Worm (Caenorhabditis elegans) whole organism, L4 larva: ENCODE measurements around the gene poml-1.
A peak's percentile ranks its signal among the peaks of the same experiment; 100 is the strongest.

Experiments used
- D1046.2 ChIP-seq: fragments of 200-800 bp; sonication (Bioruptor generic); IDR thresholded peaks from 2 replicates; pipeline ENCODE4 v1.3.6; 2022; ENCODE audit warnings: missing genetic modification characterization, missing compliant biosample characterization
- F44E2.7 ChIP-seq: fragments of 200-800 bp; sonication (Bioruptor generic); IDR thresholded peaks from 2 replicates; pipeline ENCODE4 v2.1.2; 2022; ENCODE audit warnings: missing genetic modification characterization, missing compliant biosample characterization
- F49E8.2 ChIP-seq: sonication (generic microtip); optimal IDR thresholded peaks from 2 replicates; lab custom pipeline; 2016; ENCODE audit warnings: missing compliant biosample characterization, mild to moderate bottlenecking, missing genetic modification characterization, borderline replicate concordance
- R02D3.7 ChIP-seq: fragments of 150-350 bp; sonication (generic microtip); optimal IDR thresholded peaks from 3 replicates; lab custom pipeline; 2014; ENCODE audit warnings: missing biosample characterization, missing genetic modification characterization
- T20F7.1 ChIP-seq: fragments of 200-800 bp; sonication (Bioruptor generic); optimal IDR thresholded peaks from 2 replicates; lab custom pipeline; 2018; ENCODE audit warnings: mild to moderate bottlenecking, missing genetic modification characterization, missing compliant biosample characterization
- T26A8.4 ChIP-seq: fragments of 200-800 bp; sonication (Bioruptor generic); IDR thresholded peaks from 2 replicates; pipeline ENCODE4 v1.3.6; 2022; ENCODE audit warnings: missing genetic modification characterization, missing compliant biosample characterization
- Y105C5A.15 ChIP-seq: fragments of 200-800 bp; sonication (Bioruptor generic); IDR thresholded peaks from 2 replicates; pipeline ENCODE4 v1.3.6; 2022; ENCODE audit warnings: missing genetic modification characterization, missing compliant biosample characterization
- Y48G9A.11 ChIP-seq: fragments of 200-800 bp; sonication (Bioruptor generic); IDR thresholded peaks from 2 replicates; pipeline ENCODE4 v1.3.6; 2022; ENCODE audit warnings: missing genetic modification reagents, missing genetic modification characterization, missing compliant biosample characterization
- Y5F2A.4 ChIP-seq: fragments of 200-800 bp; sonication (Bioruptor generic); optimal IDR thresholded peaks from 2 replicates; lab custom pipeline; 2018; ENCODE audit warnings: mild to moderate bottlenecking, missing genetic modification characterization, missing compliant biosample characterization
- Y75B8A.6 ChIP-seq: fragments of 200-800 bp; sonication (Bioruptor generic); IDR thresholded peaks from 2 replicates; pipeline ENCODE4 v1.3.6; 2022; ENCODE audit warnings: missing genetic modification reagents, missing genetic modification characterization, missing compliant biosample characterization
- ama-1 ChIP-seq: fragments of 150-350 bp; optimal IDR thresholded peaks from 2 replicates; lab custom pipeline; 2014; ENCODE audit warnings: inconsistent platforms, mixed read lengths
- ceh-20 ChIP-seq: fragments of 200-800 bp; sonication (Bioruptor generic); IDR thresholded peaks from 2 replicates; pipeline ENCODE4 v1.3.6; 2022; ENCODE audit warnings: missing genetic modification reagents, missing genetic modification characterization, missing compliant biosample characterization
- ceh-28 ChIP-seq: fragments of 150-350 bp; optimal IDR thresholded peaks from 2 replicates; lab custom pipeline; 2014; ENCODE audit warnings: missing biosample characterization, missing genetic modification reagents, missing genetic modification characterization
- ceh-32 ChIP-seq: sonication (generic microtip); optimal IDR thresholded peaks from 2 replicates; lab custom pipeline; 2016; ENCODE audit warnings: mild to moderate bottlenecking, missing genetic modification characterization, missing compliant biosample characterization; ENCODE audit not compliant: poor library complexity
- ceh-44 ChIP-seq: fragments of 200-800 bp; sonication (Bioruptor generic); IDR thresholded peaks from 2 replicates; pipeline ENCODE4 v1.3.6; 2022; ENCODE audit warnings: missing genetic modification reagents, missing genetic modification characterization, missing compliant biosample characterization
- ceh-62 ChIP-seq: sonication (generic microtip); optimal IDR thresholded peaks from 2 replicates; lab custom pipeline; 2017; ENCODE audit warnings: missing biosample characterization, missing genetic modification characterization
- ceh-82 ChIP-seq: sonication (generic microtip); optimal IDR thresholded peaks from 2 replicates; lab custom pipeline; 2017; ENCODE audit warnings: missing biosample characterization, missing genetic modification characterization
- ces-1 ChIP-seq: fragments of 150-350 bp; sonication (generic microtip); optimal IDR thresholded peaks from 4 replicates; lab custom pipeline; 2014; ENCODE audit warnings: missing biosample characterization, missing genetic modification reagents, missing genetic modification characterization
- daf-12 ChIP-seq: fragments of 150-350 bp; optimal IDR thresholded peaks from 2 replicates; lab custom pipeline; 2014; ENCODE audit warnings: missing biosample characterization, missing genetic modification reagents, missing genetic modification characterization
- daf-8 ChIP-seq: fragments of 200-800 bp; sonication (Bioruptor generic); IDR thresholded peaks from 2 replicates; pipeline ENCODE4 v1.3.6; 2022; ENCODE audit warnings: missing genetic modification characterization, missing compliant biosample characterization
- dmd-8 ChIP-seq: fragments of 200-800 bp; sonication (Bioruptor generic); IDR thresholded peaks from 2 replicates; pipeline ENCODE4 v1.3.6; 2022; ENCODE audit warnings: missing genetic modification characterization, missing compliant biosample characterization
- dmd-9 ChIP-seq: fragments of 200-800 bp; sonication (Bioruptor generic); IDR thresholded peaks from 2 replicates; pipeline ENCODE4 v1.3.6; 2022; ENCODE audit warnings: missing genetic modification reagents, missing genetic modification characterization, missing compliant biosample characterization
- duxl-1 ChIP-seq: sonication (generic microtip); optimal IDR thresholded peaks from 2 replicates; lab custom pipeline; 2016; ENCODE audit warnings: mild to moderate bottlenecking, missing genetic modification characterization, moderate library complexity, missing compliant biosample characterization; ENCODE audit not compliant: poor library complexity
- egl-43 ChIP-seq: fragments of 200-800 bp; sonication (Bioruptor generic); IDR thresholded peaks from 2 replicates; pipeline ENCODE4 v1.3.6; 2022; ENCODE audit warnings: missing genetic modification reagents, missing genetic modification characterization, missing compliant biosample characterization
- gei-8 ChIP-seq: fragments of 200-800 bp; sonication (Bioruptor generic); optimal IDR thresholded peaks from 2 replicates; lab custom pipeline; 2018; ENCODE audit warnings: mild to moderate bottlenecking, missing genetic modification characterization, missing compliant biosample characterization
- hlh-11 ChIP-seq: fragments of 200-800 bp; sonication (Bioruptor generic); optimal IDR thresholded peaks from 2 replicates; lab custom pipeline; 2018; ENCODE audit warnings: mild to moderate bottlenecking, missing genetic modification characterization, missing compliant biosample characterization
- hmg-1.1 ChIP-seq: fragments of 200-800 bp; sonication (Bioruptor generic); IDR thresholded peaks from 2 replicates; pipeline ENCODE4 v1.3.6; 2022; ENCODE audit warnings: missing genetic modification reagents, missing genetic modification characterization, missing compliant biosample characterization
- jun-1 ChIP-seq: fragments of 150-350 bp; optimal IDR thresholded peaks from 2 replicates; lab custom pipeline; 2014; ENCODE audit warnings: missing biosample characterization, missing genetic modification reagents, missing genetic modification characterization
- lim-7 ChIP-seq: fragments of 200-800 bp; sonication (Bioruptor generic); IDR thresholded peaks from 2 replicates; pipeline ENCODE4 v1.3.6; 2022; ENCODE audit warnings: missing genetic modification characterization, missing compliant biosample characterization
- lin-1 ChIP-seq: fragments of 200-800 bp; sonication (Bioruptor generic); IDR thresholded peaks from 2 replicates; pipeline ENCODE4 v1.3.6; 2022; ENCODE audit warnings: missing genetic modification reagents, missing genetic modification characterization, missing compliant biosample characterization
- lin-15B ChIP-seq: fragments of 150-350 bp; sonication (generic microtip); optimal IDR thresholded peaks from 3 replicates; lab custom pipeline; 2014; ENCODE audit warnings: missing biosample characterization, missing genetic modification characterization
- lsy-2 ChIP-seq, 2 experiments: fragments of 150-350 bp in 1 of 2; sonication (generic microtip) in 1 of 2; optimal IDR thresholded peaks; 2 replicates each; lab custom pipeline; 2014 to 2017; ENCODE audit warnings: missing biosample characterization in 2 of 2, missing genetic modification characterization in 2 of 2
- madf-9 ChIP-seq: fragments of 200-800 bp; sonication (Bioruptor generic); conservative IDR thresholded peaks from 2 replicates; pipeline ENCODE4 v1.3.6; 2022; ENCODE audit warnings: missing genetic modification reagents, missing genetic modification characterization, missing compliant biosample characterization
- mxl-2 ChIP-seq: fragments of 200-800 bp; sonication (Bioruptor generic); conservative IDR thresholded peaks from 2 replicates; pipeline ENCODE4 v1.3.6; 2022; ENCODE audit warnings: missing genetic modification reagents, missing genetic modification characterization, missing compliant biosample characterization
- nhr-11 ChIP-seq: fragments of 150-350 bp; optimal IDR thresholded peaks from 2 replicates; lab custom pipeline; 2014; ENCODE audit warnings: missing biosample characterization, missing genetic modification characterization
- nhr-48 ChIP-seq: sonication (generic microtip); optimal IDR thresholded peaks from 2 replicates; lab custom pipeline; 2016; ENCODE audit warnings: mild to moderate bottlenecking, missing genetic modification characterization, missing compliant biosample characterization
- nhr-76 ChIP-seq: fragments of 150-350 bp; optimal IDR thresholded peaks from 2 replicates; lab custom pipeline; 2014; ENCODE audit warnings: missing biosample characterization, missing genetic modification characterization
- nhr-77 ChIP-seq: fragments of 150-350 bp; optimal IDR thresholded peaks from 2 replicates; lab custom pipeline; 2014; ENCODE audit warnings: missing biosample characterization, missing genetic modification characterization
- pha-4 ChIP-seq, 2 experiments: fragments of 150-350 bp in 1 of 2; fragments of 200-800 bp in 1 of 2; sonication (Bioruptor generic) in 1 of 2; IDR thresholded peaks in 1 of 2; optimal IDR thresholded peaks in 1 of 2; 2 replicates each; pipeline versions ENCODE4 v1.3.6 to Lab custom; 2014 to 2022; ENCODE audit warnings: missing genetic modification characterization in 2 of 2, missing genetic modification reagents in 2 of 2, missing biosample characterization in 1 of 2, missing compliant biosample characterization in 1 of 2
- php-3 ChIP-seq: fragments of 200-800 bp; sonication (Bioruptor generic); IDR thresholded peaks from 2 replicates; pipeline ENCODE4 v1.3.6; 2022; ENCODE audit warnings: missing genetic modification reagents, missing genetic modification characterization, missing compliant biosample characterization
- pqm-1 ChIP-seq: sonication (generic microtip); optimal IDR thresholded peaks from 2 replicates; lab custom pipeline; 2017; ENCODE audit warnings: missing biosample characterization, missing genetic modification characterization
- rbr-2 ChIP-seq: sonication (generic microtip); optimal IDR thresholded peaks from 2 replicates; lab custom pipeline; 2016; ENCODE audit warnings: missing genotype, missing genetic modification characterization, missing compliant biosample characterization
- skn-1 ChIP-seq: fragments of 150-350 bp; optimal IDR thresholded peaks from 2 replicates; lab custom pipeline; 2014; ENCODE audit warnings: missing biosample characterization, missing genetic modification characterization
- snpc-4 ChIP-seq: fragments of 150-350 bp; optimal IDR thresholded peaks from 2 replicates; lab custom pipeline; 2014; ENCODE audit warnings: missing biosample characterization, missing genetic modification characterization
- spr-1 ChIP-seq: sonication (generic microtip); optimal IDR thresholded peaks from 2 replicates; lab custom pipeline; 2016; ENCODE audit warnings: mild to moderate bottlenecking, missing genetic modification characterization, missing compliant biosample characterization
- unc-130 ChIP-seq: sonication (generic microtip); optimal IDR thresholded peaks from 2 replicates; lab custom pipeline; 2016; ENCODE audit warnings: missing genetic modification reagents, missing genetic modification characterization, missing compliant biosample characterization
- unc-39 ChIP-seq: sonication (generic microtip); optimal IDR thresholded peaks from 2 replicates; lab custom pipeline; 2017; ENCODE audit warnings: missing biosample characterization, missing genetic modification characterization
- zag-1 ChIP-seq: fragments of 150-350 bp; optimal IDR thresholded peaks from 2 replicates; lab custom pipeline; 2014; ENCODE audit warnings: missing biosample characterization, missing genetic modification characterization
- zfp-2 ChIP-seq: sonication (generic microtip); optimal IDR thresholded peaks from 2 replicates; lab custom pipeline; 2016; ENCODE audit warnings: mild to moderate bottlenecking, missing genetic modification characterization, missing compliant biosample characterization
- zip-11 ChIP-seq: fragments of 200-800 bp; sonication (Bioruptor generic); IDR thresholded peaks from 2 replicates; pipeline ENCODE4 v1.3.6; 2022; ENCODE audit warnings: missing genetic modification characterization, missing compliant biosample characterization
- ztf-11 ChIP-seq: fragments of 150-350 bp; optimal IDR thresholded peaks from 2 replicates; lab custom pipeline; 2014; ENCODE audit warnings: missing biosample characterization, missing genetic modification characterization

The poml-1 gene

DNA sequence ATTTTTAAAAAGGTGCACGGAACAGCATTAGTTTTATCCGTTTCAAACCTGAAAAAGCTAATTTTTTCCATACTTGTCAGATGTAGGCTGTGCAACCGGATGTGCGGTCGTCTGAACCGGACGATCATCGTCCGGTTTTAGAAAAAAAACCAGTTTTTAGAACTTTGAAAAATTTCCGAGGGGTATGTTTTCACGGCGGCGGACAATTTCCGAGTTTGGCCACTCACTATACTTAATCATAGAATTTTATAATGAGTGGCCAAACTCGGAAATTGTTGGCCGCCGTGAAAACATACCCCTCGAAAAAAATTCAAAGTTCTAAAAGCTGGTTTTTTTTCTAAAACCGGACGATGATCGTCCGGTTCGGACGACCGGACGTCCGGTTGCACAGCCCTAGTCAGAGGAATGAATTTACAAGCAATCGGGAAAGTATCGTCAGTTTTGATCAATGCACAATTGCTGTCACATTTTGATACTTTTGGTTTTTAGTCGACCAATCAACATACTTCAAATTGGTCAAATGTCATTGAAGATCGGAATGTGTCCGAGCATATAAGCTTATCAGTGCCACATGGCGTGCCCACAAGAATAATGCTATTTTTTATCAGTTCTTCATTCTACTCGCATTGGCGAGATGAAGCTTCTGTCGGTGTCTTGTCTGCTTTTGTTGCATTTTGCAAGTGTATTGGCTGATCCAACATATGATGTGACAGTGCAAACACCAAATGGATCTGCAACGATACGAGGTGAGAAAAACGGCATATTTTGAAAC, 37.1 kb upstream of the poml-1 start, which contains the start of gene cest-13:
TSS of gene cest-13 (plus strand) at position 562 of the 772 bp plus-strand sequence.
- no peak for TF ChIP-seq nhr-11 (tag; lab: Kevin White, UChicago)
- TF ChIP-seq pqm-1 (tag; lab: Kevin White, UChicago), result peak; percentile 83
- TF ChIP-seq unc-39 (tag; lab: Kevin White, UChicago), result no peak
- TF ChIP-seq jun-1 (tag; lab: Kevin White, UChicago), result no peak
- TF ChIP-seq hlh-11 (tag; lab: Kevin White, UChicago), result peak; percentile 45
- no peak for TF ChIP-seq nhr-48 (tag; lab: Kevin White, UChicago)
- no peak for TF ChIP-seq R02D3.7 (tag; lab: Kevin White, UChicago)
- TF ChIP-seq ceh-32, result no peak
- TF ChIP-seq lim-7 (GFP tag; lab: Robert Waterston, UW), result no peak
- no peak for TF ChIP-seq pha-4 (GFP tag; IDR thresholded peaks at IDR 0.05; lab: Robert Waterston, UW)
- no peak for TF ChIP-seq pha-4 (tag; optimal IDR thresholded peaks at IDR 0.05; lab: Kevin White, UChicago)
- no peak for TF ChIP-seq ztf-11
- no peak for TF ChIP-seq rbr-2
- no peak for TF ChIP-seq ceh-82 (tag; lab: Kevin White, UChicago)
- TF ChIP-seq nhr-76 (tag; lab: Kevin White, UChicago), result no peak
- TF ChIP-seq php-3 (GFP tag; lab: Robert Waterston, UW), result no peak
- no peak for TF ChIP-seq snpc-4 (tag; lab: Kevin White, UChicago)
- no peak for TF ChIP-seq T20F7.1 (GFP tag; lab: Kevin White, UChicago)
- no peak for TF ChIP-seq ama-1 (lab: Kevin White, UChicago)
- no peak for TF ChIP-seq ces-1 (GFP tag; lab: Kevin White, UChicago)
- TF ChIP-seq Y105C5A.15 (GFP tag; lab: Robert Waterston, UW), result no peak
- TF ChIP-seq duxl-1 (tag; lab: Kevin White, UChicago), result no peak
- TF ChIP-seq hmg-1.1 (GFP tag; lab: Robert Waterston, UW), result no peak
- TF ChIP-seq ceh-20 (GFP tag; lab: Robert Waterston, UW), result no peak
- no peak for TF ChIP-seq ceh-62 (tag; lab: Kevin White, UChicago)
- TF ChIP-seq egl-43 (GFP tag; lab: Robert Waterston, UW), result no peak
- TF ChIP-seq dmd-8 (GFP tag; lab: Robert Waterston, UW), result no peak
- no peak for TF ChIP-seq zip-11 (GFP tag; lab: Robert Waterston, UW)
- no peak for TF ChIP-seq T26A8.4 (GFP tag; lab: Robert Waterston, UW)
- TF ChIP-seq F44E2.7, result no peak
- TF ChIP-seq gei-8, result no peak
- TF ChIP-seq lin-1 (GFP tag; lab: Robert Waterston, UW), result 0 out of 2 replicates have a peak, but pooled peaks have one; percentile 43
- TF ChIP-seq D1046.2 (GFP tag; lab: Robert Waterston, UW), result no peak
- no peak for TF ChIP-seq ceh-44 (GFP tag; lab: Robert Waterston, UW)
- TF ChIP-seq nhr-77 (tag; lab: Kevin White, UChicago), result no peak
- no peak for TF ChIP-seq zfp-2 (tag; lab: Kevin White, UChicago)
- TF ChIP-seq Y75B8A.6, result no peak
- no peak for TF ChIP-seq unc-130 (GFP tag; lab: Kevin White, UChicago)
- no peak for TF ChIP-seq madf-9 (GFP tag; lab: Robert Waterston, UW)
- TF ChIP-seq lsy-2 (tag; optimal IDR thresholded peaks at IDR 0.05; lab: Kevin White, UChicago), result no peak
- no peak for TF ChIP-seq skn-1
- no peak for TF ChIP-seq mxl-2 (GFP tag; lab: Robert Waterston, UW)
- no peak for TF ChIP-seq lin-15B (tag; lab: Kevin White, UChicago)
- TF ChIP-seq daf-8, result no peak
- no peak for TF ChIP-seq ceh-28
- no peak for TF ChIP-seq F49E8.2 (tag; lab: Kevin White, UChicago)
- no peak for TF ChIP-seq dmd-9
- TF ChIP-seq Y5F2A.4 (GFP tag; lab: Kevin White, UChicago), result no peak
- no peak for TF ChIP-seq Y48G9A.11 (GFP tag; lab: Robert Waterston, UW)
- no peak for TF ChIP-seq spr-1 (tag; lab: Kevin White, UChicago)
- no peak for TF ChIP-seq zag-1
- no peak for TF ChIP-seq daf-12
